Fruit fly (Drosophila melanogaster): ENCODE data around the gene Rab5.
A peak's percentile ranks its signal among the peaks of the same experiment; 100 is the strongest.

The Rab5 gene

dm6 chr2L:2362808-2363394 is 2.2 kb downstream of the Rab5 start:
- TF ChIP-seq Pif1A (GFP tag; optimal IDR thresholded peaks at IDR 0.05) = no peak
- TF ChIP-seq rn (GFP tag; IDR thresholded peaks at IDR 0.05) = no peak
- no peak for TF ChIP-seq CG15710 (tag; optimal IDR thresholded peaks at IDR 0.05)
- no peak for TF ChIP-seq CG8159 (tag; optimal IDR thresholded peaks at IDR 0.05)
- no peak for TF ChIP-seq CG9948 (tag; optimal IDR thresholded peaks at IDR 0.05)
- peak; percentile 78; the same call in 2 of the 3 replicates for TF ChIP-seq CG4496 (GFP tag; IDR thresholded peaks at IDR 0.05)
- TF ChIP-seq Pif1B (GFP tag; optimal IDR thresholded peaks at IDR 0.05) = peak; percentile 20
- TF ChIP-seq CG14655 (GFP tag; optimal IDR thresholded peaks at IDR 0.05) = no peak
- TF ChIP-seq Ets98B (GFP tag; IDR thresholded peaks at IDR 0.05) = peak; percentile 61; the same call in 1 of the 2 replicates
- TF ChIP-seq CG32121 (GFP tag; IDR thresholded peaks at IDR 0.05) = no peak; the same call in 1 of the 2 replicates
- TF ChIP-seq CG12605 (GFP tag; IDR thresholded peaks at IDR 0.05) = peak; percentile 70
- peak; percentile 23 for TF ChIP-seq CG8301 (tag; optimal IDR thresholded peaks at IDR 0.05)
- TF ChIP-seq EcR (GFP tag; optimal IDR thresholded peaks at IDR 0.05) = no peak
- TF ChIP-seq CG17806 (tag; optimal IDR thresholded peaks at IDR 0.05) = no peak
- TF ChIP-seq CG34367 (tag; optimal IDR thresholded peaks at IDR 0.05) = no peak
- no peak for TF ChIP-seq D1 (tag; optimal IDR thresholded peaks at IDR 0.05)
- TF ChIP-seq gl (tag; optimal IDR thresholded peaks at IDR 0.05) = peak; percentile 49
- TF ChIP-seq fd96Ca (GFP tag; IDR thresholded peaks at IDR 0.05) = no peak
- peak; percentile 73 for TF ChIP-seq CG13204 (GFP tag; optimal IDR thresholded peaks at IDR 0.05)
- TF ChIP-seq Snoo (tag; optimal IDR thresholded peaks at IDR 0.05) = peak; percentile 18
- TF ChIP-seq CG10348 (GFP tag; IDR thresholded peaks at IDR 0.05) = no peak

- no peak for TF ChIP-seq Ets98B (GFP tag; IDR thresholded peaks at IDR 0.05)
- TF ChIP-seq CG9948 (tag; optimal IDR thresholded peaks at IDR 0.05) = no peak
- no peak for TF ChIP-seq Snoo (tag; optimal IDR thresholded peaks at IDR 0.05)
- no peak for TF ChIP-seq CG8301 (tag; optimal IDR thresholded peaks at IDR 0.05)
- TF ChIP-seq CG15710 (tag; optimal IDR thresholded peaks at IDR 0.05) = no peak
- no peak for TF ChIP-seq rn (GFP tag; IDR thresholded peaks at IDR 0.05)
- no peak for TF ChIP-seq Pif1B (GFP tag; optimal IDR thresholded peaks at IDR 0.05)
- no peak for TF ChIP-seq CG14655 (GFP tag; optimal IDR thresholded peaks at IDR 0.05)
- TF ChIP-seq CG17806 (tag; optimal IDR thresholded peaks at IDR 0.05) = no peak
- no peak for TF ChIP-seq Pif1A (GFP tag; optimal IDR thresholded peaks at IDR 0.05)
- no peak for TF ChIP-seq CG12605 (GFP tag; IDR thresholded peaks at IDR 0.05)
These were observed 2.9 kb downstream of the Rab5 start for dm6 chr2L:2361893-2362807.

- TF ChIP-seq CG14655 (GFP tag; optimal IDR thresholded peaks at IDR 0.05) (no peak), CG9948 (tag; optimal IDR thresholded peaks at IDR 0.05) (no peak), CG4496 (GFP tag; IDR thresholded peaks at IDR 0.05) (no peak)
These were observed 7.8 kb downstream of the Rab5 start, which contains the start of gene CG9967 for dm6 chr2L:2357228-2357656. TSS of gene CG9967 (minus strand) at chr2L:2357356.

- no peak for TF ChIP-seq gl (tag; optimal IDR thresholded peaks at IDR 0.05)
- TF ChIP-seq CG17806 (tag; optimal IDR thresholded peaks at IDR 0.05) = no peak
- TF ChIP-seq D1 (tag; optimal IDR thresholded peaks at IDR 0.05) = no peak
- TF ChIP-seq rn (GFP tag; IDR thresholded peaks at IDR 0.05) = no peak
- no peak for TF ChIP-seq CG34367 (tag; optimal IDR thresholded peaks at IDR 0.05)
- no peak for TF ChIP-seq CG4496 (GFP tag; IDR thresholded peaks at IDR 0.05)
- TF ChIP-seq CG9948 (tag; optimal IDR thresholded peaks at IDR 0.05) = no peak
- no peak for TF ChIP-seq CG8159 (tag; optimal IDR thresholded peaks at IDR 0.05)
- TF ChIP-seq CG13204 (GFP tag; optimal IDR thresholded peaks at IDR 0.05) = no peak
- no peak for TF ChIP-seq Ets98B (GFP tag; IDR thresholded peaks at IDR 0.05)
- no peak for TF ChIP-seq CG10348 (GFP tag; IDR thresholded peaks at IDR 0.05)
- TF ChIP-seq CG12605 (GFP tag; IDR thresholded peaks at IDR 0.05) = no peak
These were observed 16.6 kb downstream of the Rab5 start for dm6 chr2L:2348479-2348878.

dm6 chr2L:2314165-2314564 is 50.9 kb downstream of the Rab5 start:
- TF ChIP-seq fd96Ca (GFP tag; IDR thresholded peaks at IDR 0.05) (0 out of 3 replicates have a peak, but pooled peaks have one; percentile 11), CG8159 (tag; optimal IDR thresholded peaks at IDR 0.05) (no peak)

dm6 chr2L:2311449-2311848 is 53.6 kb downstream of the Rab5 start, which contains the start of gene eys:
TSS of gene eys (plus strand) at chr2L:2311680.
- TF ChIP-seq Ets98B (GFP tag; IDR thresholded peaks at IDR 0.05) (no peak), gl (tag; optimal IDR thresholded peaks at IDR 0.05) (no peak), Pif1B (GFP tag; optimal IDR thresholded peaks at IDR 0.05) (no peak), CG8301 (tag; optimal IDR thresholded peaks at IDR 0.05) (no peak), CG8159 (tag; optimal IDR thresholded peaks at IDR 0.05) (no peak), EcR (GFP tag; optimal IDR thresholded peaks at IDR 0.05) (no peak), CG10348 (GFP tag; IDR thresholded peaks at IDR 0.05) (no peak), rn (GFP tag; IDR thresholded peaks at IDR 0.05) (no peak)

Measured in whole organism, pupa.